Worm (Caenorhabditis elegans) whole organism, L3 larva: ENCODE results near the gene nas-24.

ENCODE experiments used
- R02D3.7 ChIP-seq: fragments of 150-350 bp; optimal IDR thresholded peaks from 2 replicates; lab custom pipeline; 2014; ENCODE audit warnings: missing biosample characterization, missing genetic modification characterization
- ceh-9 ChIP-seq: sonication (generic microtip); optimal IDR thresholded peaks from 2 replicates; lab custom pipeline; 2018; ENCODE audit warnings: missing biosample characterization, missing genetic modification characterization
- daf-12 ChIP-seq: fragments of 150-350 bp; optimal IDR thresholded peaks from 2 replicates; lab custom pipeline; 2014; ENCODE audit warnings: missing biosample characterization, missing genetic modification reagents, missing genetic modification characterization

ce11 chrV:13807232-13807631 lies 38.0 kb downstream of the nas-24 start, which contains the start of gene swan-1:
- TF ChIP-seq ceh-9 (tag; lab: Kevin White, UChicago) = no peak
- TF ChIP-seq R02D3.7 (tag; lab: Kevin White, UChicago) = no peak
- TF ChIP-seq daf-12 (tag; lab: Kevin White, UChicago) = no peak
